Worm (Caenorhabditis elegans): ENCODE data around the gene flp-1.

The flp-1 gene

DNA sequence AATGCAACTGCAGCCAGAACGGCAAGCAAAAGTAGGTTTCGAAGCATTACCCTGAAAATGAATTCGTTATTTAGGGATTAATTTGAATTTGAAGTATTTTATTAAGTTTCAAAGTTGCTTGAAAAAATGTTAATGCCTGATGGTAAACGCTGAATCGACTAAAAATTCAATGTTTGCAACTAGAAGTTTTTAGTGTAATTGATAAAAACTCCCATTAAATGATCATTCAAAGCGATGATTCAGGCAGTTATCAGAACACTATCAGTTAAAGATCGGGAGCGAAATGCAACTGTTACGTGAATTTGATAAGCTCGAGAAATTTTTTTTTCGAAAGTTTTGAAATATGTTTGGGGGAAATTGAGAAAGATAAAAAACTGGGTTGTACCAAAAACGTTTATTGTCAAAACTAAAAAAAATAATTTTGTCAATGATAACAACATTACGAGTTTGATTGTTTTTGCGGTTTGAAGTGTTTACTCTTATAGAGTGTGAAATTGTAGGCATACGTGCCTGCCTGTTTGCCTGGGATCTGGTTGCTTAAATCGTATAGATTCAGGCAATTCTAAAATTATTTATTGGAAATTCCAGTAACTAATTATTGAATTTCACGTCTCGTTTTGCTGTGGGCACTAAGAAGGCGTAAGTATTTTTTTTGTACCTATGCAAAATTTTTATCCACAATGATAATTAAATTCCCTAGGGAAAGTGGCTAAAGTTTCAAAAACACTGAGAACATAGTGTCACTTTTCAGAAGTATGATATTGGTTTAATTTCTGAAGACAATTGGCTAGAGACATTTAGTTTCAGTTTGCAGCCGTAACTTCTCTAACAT lies 14.7 kb downstream of the flp-1 start, which contains the start of gene pcp-3:
Gene pcp-3, minus strand, starts transcription at position 51 of the 832 bp plus-strand sequence.
- peak; percentile 12 for TF ChIP-seq jun-1 (tag; optimal IDR thresholded peaks at IDR 0.05)
- TF ChIP-seq pqm-1 (tag; optimal IDR thresholded peaks at IDR 0.05), result peak; percentile 70
- no peak for TF ChIP-seq egl-27 (tag; optimal IDR thresholded peaks at IDR 0.05)
- peak; percentile 92 for TF ChIP-seq elt-2 (tag; optimal IDR thresholded peaks at IDR 0.05)
- peak; percentile 18 for TF ChIP-seq pha-4 (tag; optimal IDR thresholded peaks at IDR 0.05)

DNA sequence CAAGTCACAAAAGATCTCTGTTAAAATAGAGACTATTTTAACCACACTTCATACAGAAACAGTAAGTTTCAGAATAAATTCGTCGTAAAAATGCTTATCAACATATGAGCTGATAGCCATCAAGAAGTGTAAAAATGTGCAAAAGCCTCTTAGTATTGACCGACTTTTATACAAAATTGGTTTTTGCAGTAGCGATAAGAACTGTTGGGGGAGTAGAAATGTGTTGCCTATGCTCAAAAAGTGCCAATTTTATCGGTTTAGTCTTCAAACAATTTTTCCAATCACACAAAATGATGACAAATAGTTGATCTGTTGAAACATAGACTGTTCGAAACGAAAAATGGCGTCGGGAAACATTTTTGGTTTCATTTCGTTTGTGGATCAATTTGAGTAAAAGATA lies 15.4 kb downstream of the flp-1 start:
- TF ChIP-seq nhr-67 (tag; optimal IDR thresholded peaks at IDR 0.05) (no peak), pqm-1 (tag; optimal IDR thresholded peaks at IDR 0.05) (peak; percentile 93), elt-2 (tag; optimal IDR thresholded peaks at IDR 0.05) (peak; percentile 95), nhr-12 (tag; optimal IDR thresholded peaks at IDR 0.05) (no peak), skn-1 (tag; optimal IDR thresholded peaks at IDR 0.05) (peak; percentile 62), jun-1 (tag; optimal IDR thresholded peaks at IDR 0.05) (peak; percentile 56), eor-1 (tag; optimal IDR thresholded peaks at IDR 0.05) (no peak)

DNA sequence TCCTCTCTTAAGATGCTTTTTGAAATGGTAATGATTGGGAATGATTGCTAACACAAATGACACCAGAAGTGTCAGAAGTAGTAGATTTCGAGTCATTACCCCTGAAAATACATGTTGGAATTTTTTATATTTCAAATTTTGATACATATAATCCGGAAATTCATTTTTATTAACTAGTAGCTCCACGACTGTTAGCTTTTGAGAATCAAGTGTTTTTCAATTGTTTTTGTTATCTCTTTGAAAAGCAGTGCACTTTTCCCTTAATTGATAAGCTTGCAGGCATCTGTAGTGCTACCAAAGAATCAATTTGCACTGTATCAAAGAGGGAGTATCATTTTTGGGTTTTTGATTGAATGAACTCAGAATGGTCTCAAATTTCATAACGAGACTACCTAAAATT lies 20.5 kb downstream of the flp-1 start, which contains the start of gene pcp-2:
Gene pcp-2, minus strand, starts transcription at position 101 of the 400 bp plus-strand sequence.
- TF ChIP-seq unc-62 (GFP tag; optimal IDR thresholded peaks at IDR 0.05) (no peak), nhr-76 (tag; optimal IDR thresholded peaks at IDR 0.05) (no peak), nhr-67 (tag; optimal IDR thresholded peaks at IDR 0.05) (no peak), pqm-1 (tag; optimal IDR thresholded peaks at IDR 0.05) (no peak), elt-3 (tag; optimal IDR thresholded peaks at IDR 0.05) (no peak), skn-1 (tag; optimal IDR thresholded peaks at IDR 0.05) (no peak), lin-39 (tag; optimal IDR thresholded peaks at IDR 0.05) (no peak), lin-15B (tag; optimal IDR thresholded peaks at IDR 0.05) (no peak), pha-4 (tag; optimal IDR thresholded peaks at IDR 0.05) (no peak), nhr-43 (tag; optimal IDR thresholded peaks at IDR 0.05; ENCODE audit: poor library complexity, severe bottlenecking) (no peak), fkh-10 (GFP tag; optimal IDR thresholded peaks at IDR 0.05) (no peak), egl-5 (tag; optimal IDR thresholded peaks at IDR 0.05) (no peak)

DNA sequence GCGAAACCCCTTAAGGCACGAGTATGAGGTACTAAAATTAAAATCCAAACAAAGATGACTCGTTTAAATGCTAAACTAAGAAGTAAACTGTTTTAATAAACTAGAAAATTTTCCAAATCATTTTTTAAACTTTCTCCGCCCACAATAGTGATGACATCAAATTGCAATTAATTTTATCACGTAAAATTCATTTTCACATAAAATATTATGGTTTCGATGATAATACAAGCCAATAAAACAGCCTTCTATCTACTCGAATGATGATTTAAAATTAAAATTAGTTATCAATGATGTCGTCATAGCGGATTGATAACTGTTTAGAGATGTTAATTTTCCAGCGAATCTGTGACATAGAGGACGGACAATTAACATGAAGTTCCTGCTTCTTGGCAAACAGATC lies 21.2 kb downstream of the flp-1 start, which contains the start of gene C07C7.3:
Gene C07C7.3, plus strand, starts transcription at position 371 of the 400 bp plus-strand sequence.
- TF ChIP-seq elt-2 (tag; optimal IDR thresholded peaks at IDR 0.05) (peak; percentile 85), pqm-1 (tag; optimal IDR thresholded peaks at IDR 0.05) (peak; percentile 26), ceh-9 (tag; optimal IDR thresholded peaks at IDR 0.05) (no peak), skn-1 (tag; optimal IDR thresholded peaks at IDR 0.05) (peak; percentile 55), unc-62 (GFP tag; optimal IDR thresholded peaks at IDR 0.05) (no peak)

DNA sequence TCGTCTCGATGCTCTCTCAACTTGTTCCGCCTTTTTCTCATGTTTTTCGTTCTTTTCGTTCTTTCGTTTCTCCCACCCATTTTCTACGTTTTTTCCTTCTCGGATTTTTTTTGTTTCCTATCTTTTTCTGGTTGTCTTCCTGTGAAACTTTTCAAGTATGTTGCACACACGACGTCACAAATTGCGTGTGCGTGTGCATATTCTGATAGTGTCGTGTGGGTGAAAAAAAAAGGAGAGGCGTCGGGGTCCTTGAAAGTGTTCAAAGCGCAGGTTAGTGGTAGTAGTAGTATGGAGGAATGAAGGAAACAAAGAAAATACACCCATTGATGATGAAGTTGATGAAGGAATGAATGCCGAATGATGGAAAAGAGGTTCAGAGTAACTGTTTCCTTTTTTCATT lies 25.3 kb downstream of the flp-1 start:
- TF ChIP-seq lsy-12 (tag; optimal IDR thresholded peaks at IDR 0.05), result no peak
- TF ChIP-seq fkh-10 (GFP tag; optimal IDR thresholded peaks at IDR 0.05), result peak; percentile 33

DNA sequence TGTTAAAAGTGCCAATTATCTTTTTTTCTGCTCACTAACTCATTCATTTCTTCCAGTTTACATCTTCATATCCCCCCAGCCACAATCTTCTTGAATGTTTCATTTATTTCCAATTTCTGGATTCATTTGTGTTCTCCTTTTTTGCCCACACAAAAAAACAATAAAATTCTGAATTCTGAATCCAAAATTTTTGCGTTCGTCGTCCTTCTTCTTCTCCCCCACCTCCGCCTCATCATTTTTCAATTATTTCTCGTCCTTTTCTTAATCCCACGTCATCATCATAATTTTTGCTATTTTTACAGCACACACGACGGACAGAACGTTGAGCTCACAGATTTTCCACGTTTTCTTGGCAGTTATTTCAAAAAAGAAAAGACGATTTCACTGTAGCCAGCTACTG lies 40.0 kb downstream of the flp-1 start, which contains the start of gene C07C7.1:
Gene C07C7.1, plus strand, starts transcription at position 301 of the 400 bp plus-strand sequence.
- TF ChIP-seq snpc-4 (tag; optimal IDR thresholded peaks at IDR 0.05) (no peak), R02D3.7 (tag; optimal IDR thresholded peaks at IDR 0.05) (no peak), nhr-43 (tag; optimal IDR thresholded peaks at IDR 0.05; ENCODE audit: poor library complexity, severe bottlenecking) (no peak), jun-1 (tag; optimal IDR thresholded peaks at IDR 0.05) (no peak), daf-12 (tag; optimal IDR thresholded peaks at IDR 0.05) (no peak), sea-2 (GFP tag; optimal IDR thresholded peaks at IDR 0.05) (no peak)

DNA sequence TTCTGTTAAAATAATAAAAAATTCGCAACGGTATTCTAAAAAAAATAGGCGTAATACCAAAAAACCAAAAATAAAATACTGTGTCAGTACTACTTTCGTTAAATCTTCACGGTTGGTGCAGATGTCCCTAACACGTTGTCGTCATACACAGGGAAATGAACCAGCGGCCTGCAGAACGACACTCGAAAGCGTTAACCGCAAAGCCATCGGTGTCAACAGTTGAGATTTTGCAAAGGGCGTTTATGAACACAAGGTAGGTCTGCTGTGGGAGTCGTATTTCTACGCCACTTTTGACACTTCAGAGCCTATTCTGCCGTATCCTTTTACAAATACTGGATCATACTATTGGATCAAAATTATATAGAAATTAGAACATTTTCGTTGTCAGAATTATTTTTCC lies 46.7 kb downstream of the flp-1 start:
- peak; percentile 78 for TF ChIP-seq pha-4 (tag; optimal IDR thresholded peaks at IDR 0.05)
- TF ChIP-seq ceh-9 (tag; optimal IDR thresholded peaks at IDR 0.05), result no peak
- peak; percentile 80 for TF ChIP-seq lin-39 (tag; optimal IDR thresholded peaks at IDR 0.05)
- TF ChIP-seq lsy-12 (tag; optimal IDR thresholded peaks at IDR 0.05), result no peak
- peak; percentile 59 for TF ChIP-seq nhr-43 (tag; optimal IDR thresholded peaks at IDR 0.05; ENCODE audit: poor library complexity, severe bottlenecking)
- no peak for TF ChIP-seq ama-1 (optimal IDR thresholded peaks at IDR 0.05)
- no peak for TF ChIP-seq nfya-1 (tag; optimal IDR thresholded peaks at IDR 0.05; ENCODE audit: insufficient read depth)
- TF ChIP-seq lin-15B (tag; optimal IDR thresholded peaks at IDR 0.05), result peak; percentile 30
- no peak for TF ChIP-seq aly-2 (tag; optimal IDR thresholded peaks at IDR 0.05)
- peak; percentile 39 for TF ChIP-seq nhr-25 (tag; optimal IDR thresholded peaks at IDR 0.05)
- no peak for TF ChIP-seq ceh-28 (tag; optimal IDR thresholded peaks at IDR 0.05)
- TF ChIP-seq nhr-76 (tag; optimal IDR thresholded peaks at IDR 0.05), result no peak
- TF ChIP-seq nhr-237 (tag; optimal IDR thresholded peaks at IDR 0.05), result no peak
- TF ChIP-seq elt-3 (tag; optimal IDR thresholded peaks at IDR 0.05), result no peak
- TF ChIP-seq hmg-11 (tag; optimal IDR thresholded peaks at IDR 0.05), result no peak
- TF ChIP-seq nhr-23 (tag; optimal IDR thresholded peaks at IDR 0.05), result peak; percentile 50
- no peak for TF ChIP-seq R02D3.7 (tag; optimal IDR thresholded peaks at IDR 0.05)
- peak; percentile 53 for TF ChIP-seq jun-1 (tag; optimal IDR thresholded peaks at IDR 0.05)
- TF ChIP-seq egl-5 (tag; optimal IDR thresholded peaks at IDR 0.05), result peak; percentile 41
- TF ChIP-seq sea-2 (GFP tag; optimal IDR thresholded peaks at IDR 0.05), result no peak
- TF ChIP-seq nhr-28 (tag; optimal IDR thresholded peaks at IDR 0.05), result no peak
- TF ChIP-seq nhr-77 (tag; optimal IDR thresholded peaks at IDR 0.05), result no peak
- no peak for TF ChIP-seq skn-1 (tag; optimal IDR thresholded peaks at IDR 0.05)
- no peak for TF ChIP-seq pqm-1 (tag; optimal IDR thresholded peaks at IDR 0.05)
- no peak for TF ChIP-seq unc-39 (tag; optimal IDR thresholded peaks at IDR 0.05)
- TF ChIP-seq nhr-67 (tag; optimal IDR thresholded peaks at IDR 0.05), result no peak
